Fruit fly (Drosophila melanogaster) S2 (cell line): ENCODE data around the gene Obp83a.

Experiments
- CG8478 ChIP-seq: fragments of >200 bp; optimal IDR thresholded peaks from 2 replicates; lab custom pipeline; 2018
- CTCF ChIP-seq, 2 experiments: fragments of >200 bp; optimal IDR thresholded peaks; 2 replicates each; lab custom pipeline; 2018

dm6 chr3R:5924667-5925066 lies 50.4 kb downstream of the Obp83a start:
- TF ChIP-seq CG8478 (lab: Kevin White, UChicago) (no peak), CTCF (optimal IDR thresholded peaks at IDR 0.05; lab: Kevin White, UChicago) (no peak)
